Worm (Caenorhabditis elegans) whole organism, L3 larva: ENCODE measurements around the gene K07D4.5.

Experiments
- R02D3.7 ChIP-seq: fragments of 150-350 bp; optimal IDR thresholded peaks from 2 replicates; lab custom pipeline; 2014; ENCODE audit warnings: missing biosample characterization, missing genetic modification characterization
- ama-1 ChIP-seq: fragments of 150-350 bp; optimal IDR thresholded peaks from 2 replicates; lab custom pipeline; 2018
- daf-12 ChIP-seq: fragments of 150-350 bp; optimal IDR thresholded peaks from 2 replicates; lab custom pipeline; 2014; ENCODE audit warnings: missing biosample characterization, missing genetic modification reagents, missing genetic modification characterization
- egl-5 ChIP-seq: fragments of 150-350 bp; optimal IDR thresholded peaks from 2 replicates; lab custom pipeline; 2017; ENCODE audit warnings: missing biosample characterization, missing genetic modification reagents, missing genetic modification characterization, inconsistent platforms
- elt-1 ChIP-seq: fragments of 150-350 bp; optimal IDR thresholded peaks from 2 replicates; lab custom pipeline; 2014; ENCODE audit warnings: missing biosample characterization, missing genetic modification characterization
- elt-2 ChIP-seq: sonication (generic microtip); optimal IDR thresholded peaks from 2 replicates; lab custom pipeline; 2016; ENCODE audit warnings: missing genetic modification reagents, mild to moderate bottlenecking, missing genetic modification characterization, missing compliant biosample characterization
- eor-1 ChIP-seq, 2 experiments: fragments of 150-350 bp; optimal IDR thresholded peaks; 2 replicates each; lab custom pipeline; 2014 to 2018; ENCODE audit warnings: missing biosample characterization in 2 of 2, missing genetic modification characterization in 2 of 2
- fkh-10 ChIP-seq: sonication (generic microtip); optimal IDR thresholded peaks from 2 replicates; lab custom pipeline; 2017; ENCODE audit warnings: missing biosample characterization, missing genetic modification reagents, missing genetic modification characterization
- fkh-2 ChIP-seq: fragments of 150-350 bp; optimal IDR thresholded peaks from 2 replicates; lab custom pipeline; 2014; ENCODE audit warnings: missing biosample characterization, missing genetic modification reagents, missing genetic modification characterization
- fos-1 ChIP-seq: fragments of 150-350 bp; optimal IDR thresholded peaks from 2 replicates; lab custom pipeline; 2014; ENCODE audit warnings: missing biosample characterization, missing genetic modification characterization
- hmg-11 ChIP-seq: sonication (generic microtip); optimal IDR thresholded peaks from 2 replicates; lab custom pipeline; 2016; ENCODE audit warnings: missing genetic modification characterization, missing compliant biosample characterization
- lin-39 ChIP-seq: fragments of 150-350 bp; optimal IDR thresholded peaks from 2 replicates; lab custom pipeline; 2018; ENCODE audit warnings: missing biosample characterization, missing genetic modification reagents, missing genetic modification characterization
- lsy-12 ChIP-seq: sonication (generic microtip); optimal IDR thresholded peaks from 2 replicates; lab custom pipeline; 2016; ENCODE audit warnings: mild to moderate bottlenecking, missing genetic modification characterization, missing compliant biosample characterization
- mdl-1 ChIP-seq: fragments of 150-350 bp; optimal IDR thresholded peaks from 2 replicates; lab custom pipeline; 2014; ENCODE audit warnings: missing biosample characterization, missing genetic modification characterization
- mml-1 ChIP-seq: fragments of 150-350 bp; sonication (generic microtip); optimal IDR thresholded peaks from 3 replicates; lab custom pipeline; 2014; ENCODE audit warnings: missing biosample characterization, missing genetic modification characterization
- nfya-1 ChIP-seq: sonication (generic microtip); optimal IDR thresholded peaks from 2 replicates; lab custom pipeline; 2017; ENCODE audit warnings: missing genetic modification characterization, mild to moderate bottlenecking, missing compliant biosample characterization, antibody characterized with exemption, moderate library complexity; ENCODE audit not compliant: insufficient read depth
- nhr-12 ChIP-seq: fragments of 150-350 bp; optimal IDR thresholded peaks from 2 replicates; lab custom pipeline; 2014; ENCODE audit warnings: missing biosample characterization, missing genetic modification characterization
- nhr-237 ChIP-seq: fragments of 150-350 bp; optimal IDR thresholded peaks from 2 replicates; lab custom pipeline; 2014; ENCODE audit warnings: missing biosample characterization, missing genetic modification characterization
- nhr-25 ChIP-seq: sonication (generic microtip); optimal IDR thresholded peaks from 2 replicates; lab custom pipeline; 2017; ENCODE audit warnings: missing biosample characterization, missing genetic modification characterization
- nhr-43 ChIP-seq: sonication (generic microtip); optimal IDR thresholded peaks from 2 replicates; lab custom pipeline; 2016; ENCODE audit warnings: mild to moderate bottlenecking, missing genetic modification characterization, missing compliant biosample characterization; ENCODE audit not compliant: poor library complexity, severe bottlenecking
- nhr-67 ChIP-seq: fragments of 150-350 bp; optimal IDR thresholded peaks from 2 replicates; lab custom pipeline; 2014; ENCODE audit warnings: missing biosample characterization, missing genetic modification characterization
- pha-4 ChIP-seq: fragments of 150-350 bp; optimal IDR thresholded peaks from 2 replicates; lab custom pipeline; 2014; ENCODE audit warnings: missing biosample characterization, missing genetic modification reagents, missing genetic modification characterization
- pqm-1 ChIP-seq: fragments of 150-350 bp; optimal IDR thresholded peaks from 2 replicates; lab custom pipeline; 2017; ENCODE audit warnings: missing biosample characterization, missing genetic modification characterization, inconsistent platforms
- sea-2 ChIP-seq: fragments of 150-350 bp; sonication (generic microtip); optimal IDR thresholded peaks from 4 replicates; lab custom pipeline; 2014; ENCODE audit warnings: missing biosample characterization, missing genetic modification reagents, missing genetic modification characterization
- snpc-4 ChIP-seq: fragments of 150-350 bp; optimal IDR thresholded peaks from 2 replicates; lab custom pipeline; 2014; ENCODE audit warnings: missing biosample characterization, missing genetic modification characterization
- tbx-2 ChIP-seq: sonication (generic microtip); optimal IDR thresholded peaks from 2 replicates; lab custom pipeline; 2016; ENCODE audit warnings: mild to moderate bottlenecking, missing genetic modification characterization, missing compliant biosample characterization
- unc-39 ChIP-seq: sonication (generic microtip); optimal IDR thresholded peaks from 4 replicates; lab custom pipeline; 2017; ENCODE audit warnings: missing biosample characterization, missing genetic modification characterization
- unc-62 ChIP-seq: fragments of 150-350 bp; sonication (generic microtip); optimal IDR thresholded peaks from 4 replicates; lab custom pipeline; 2014; ENCODE audit warnings: missing biosample characterization, missing genetic modification reagents, missing genetic modification characterization
- zag-1 ChIP-seq: fragments of 150-350 bp; optimal IDR thresholded peaks from 2 replicates; lab custom pipeline; 2014; ENCODE audit warnings: missing biosample characterization, missing genetic modification characterization
- ztf-11 ChIP-seq: fragments of 150-350 bp; optimal IDR thresholded peaks from 2 replicates; lab custom pipeline; 2014; ENCODE audit warnings: missing biosample characterization, missing genetic modification characterization
- ztf-4 ChIP-seq: fragments of 150-350 bp; optimal IDR thresholded peaks from 2 replicates; lab custom pipeline; 2014; ENCODE audit warnings: missing biosample characterization, missing genetic modification characterization

K07D4.5 gene

DNA sequence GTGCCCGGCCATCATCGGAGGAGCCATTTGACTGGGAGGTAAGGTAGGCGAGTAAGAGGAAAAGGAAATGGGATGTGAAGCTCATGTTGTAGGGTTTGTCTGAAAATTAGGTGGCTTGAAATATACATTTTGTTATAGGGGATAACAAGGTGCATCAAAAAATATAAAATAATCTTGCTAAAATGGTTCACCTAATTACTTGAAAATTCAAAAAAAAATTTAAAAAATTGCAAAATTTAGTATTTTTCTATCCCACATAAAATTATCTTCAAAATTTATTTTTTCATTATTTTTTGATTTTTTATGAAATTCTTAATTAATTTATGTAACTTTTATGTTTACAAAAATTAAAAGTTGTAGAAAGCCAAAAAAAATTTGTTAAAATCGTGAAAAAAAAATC lies 6.7 kb downstream of the K07D4.5 start, which contains the start of gene K07D4.6:
Gene K07D4.6, minus strand, starts transcription at position 101 of the 400 bp plus-strand sequence.
- TF ChIP-seq ztf-4 (tag; lab: Kevin White, UChicago), result no peak
- TF ChIP-seq nhr-237 (tag; lab: Kevin White, UChicago), result no peak
- TF ChIP-seq sea-2 (GFP tag; lab: Kevin White, UChicago), result no peak
- TF ChIP-seq nhr-25 (tag; lab: Kevin White, UChicago), result no peak
- TF ChIP-seq tbx-2 (tag; lab: Kevin White, UChicago), result no peak
- no peak for TF ChIP-seq snpc-4
- no peak for TF ChIP-seq fkh-10
- TF ChIP-seq egl-5, result no peak

DNA sequence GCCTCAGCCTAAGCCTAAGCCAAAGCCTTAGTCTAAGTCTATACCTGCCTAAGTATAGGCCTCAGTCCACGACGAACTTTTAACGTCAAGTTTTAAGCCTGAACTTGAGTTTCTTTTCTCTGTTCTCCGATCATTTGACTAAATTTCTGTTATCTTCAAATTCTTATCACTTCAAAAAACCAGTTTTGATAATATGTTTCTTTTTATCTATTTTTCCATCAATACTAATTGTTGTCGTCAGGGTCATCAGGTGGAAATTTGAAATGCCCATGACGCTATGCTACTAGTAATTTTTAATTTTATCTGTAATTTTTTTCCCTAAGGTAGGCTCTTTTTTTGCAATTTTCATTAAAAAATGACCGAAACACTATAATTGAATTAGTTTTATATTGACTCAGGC lies 13.8 kb downstream of the K07D4.5 start:
- no peak for TF ChIP-seq eor-1 (tag; optimal IDR thresholded peaks at IDR 0.05; lab: Kevin White, UChicago)
- TF ChIP-seq elt-2, result peak; percentile 29
- no peak for TF ChIP-seq mml-1 (tag; lab: Kevin White, UChicago)
- TF ChIP-seq daf-12, result no peak

DNA sequence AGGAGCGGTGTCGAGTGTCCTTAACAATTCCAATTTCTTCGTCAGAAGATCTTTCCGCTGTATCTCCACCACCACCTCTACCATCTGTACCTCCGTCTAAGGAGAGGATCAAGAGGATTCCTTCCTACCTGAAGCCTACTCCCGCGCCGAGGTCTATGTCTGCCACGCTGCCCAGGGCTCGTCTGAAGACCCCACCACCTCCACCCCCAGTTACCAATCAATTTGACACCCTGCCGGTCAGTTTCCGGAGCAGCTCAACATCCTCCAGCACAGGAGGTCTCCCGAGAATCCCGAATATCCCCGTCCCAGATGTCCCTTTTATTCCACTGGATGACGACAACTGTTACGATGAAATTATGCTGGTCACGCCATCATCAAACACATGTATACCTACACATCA lies 17.4 kb downstream of the K07D4.5 start:
- TF ChIP-seq tbx-2 (tag; lab: Kevin White, UChicago) (no peak), fos-1 (tag; lab: Kevin White, UChicago) (no peak), hmg-11 (tag; lab: Kevin White, UChicago) (no peak), mdl-1 (tag; lab: Kevin White, UChicago) (no peak), nfya-1 (tag; lab: Kevin White, UChicago) (no peak)
- TF ChIP-seq, all 47 proteins: peak for 0

DNA sequence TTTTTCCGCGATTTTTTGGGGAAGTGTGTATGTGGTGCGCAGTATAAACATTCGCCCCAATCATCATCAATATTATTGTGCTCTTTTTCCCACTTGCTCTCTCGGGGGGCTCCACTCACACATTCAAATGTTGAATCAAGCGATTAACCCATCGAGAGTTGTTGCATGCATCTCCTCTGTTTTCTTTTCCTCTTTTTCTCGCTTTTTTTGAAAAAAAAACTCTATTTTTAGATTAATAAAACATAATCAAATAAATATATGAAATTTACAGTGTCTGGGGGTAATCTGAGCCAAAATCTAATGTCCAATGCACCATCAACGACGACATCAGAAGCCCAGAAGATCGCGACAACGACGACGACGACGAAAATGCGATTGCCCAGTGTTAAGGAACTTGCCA lies 20.7 kb downstream of the K07D4.5 start, which contains the start of gene ephx-1:
Gene ephx-1, plus strand, starts transcription at position 301 of the 400 bp plus-strand sequence.
- TF ChIP-seq pha-4 (tag; lab: Kevin White, UChicago), result peak; percentile 19
- no peak for TF ChIP-seq nhr-67

DNA sequence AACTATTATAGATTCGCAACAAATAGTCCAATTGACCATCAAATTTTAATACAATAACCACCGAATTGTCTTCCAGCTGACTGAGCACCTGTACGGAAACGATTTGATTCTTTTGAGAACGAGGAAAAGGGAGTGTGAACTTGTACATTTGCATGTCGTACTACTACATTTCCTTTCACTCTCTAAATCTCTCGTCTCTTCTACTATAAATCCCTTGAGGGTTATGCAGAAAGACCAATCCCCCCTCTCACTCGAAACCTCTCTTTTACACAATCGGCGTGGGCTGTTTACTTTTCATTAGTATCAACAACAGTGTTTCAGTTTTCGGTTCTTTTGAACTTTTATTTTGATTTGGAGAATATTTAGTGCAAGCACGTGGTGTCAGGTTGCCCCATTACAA lies 23.2 kb downstream of the K07D4.5 start:
- TF ChIP-seq mml-1 (tag; lab: Kevin White, UChicago), result no peak
- TF ChIP-seq nhr-12 (tag; lab: Kevin White, UChicago), result no peak
- TF ChIP-seq lin-39 (tag; lab: Kevin White, UChicago), result no peak
- TF ChIP-seq mdl-1 (tag; lab: Kevin White, UChicago), result no peak
- TF ChIP-seq hmg-11 (tag; lab: Kevin White, UChicago), result no peak
- no peak for TF ChIP-seq unc-62 (GFP tag; lab: Kevin White, UChicago)

DNA sequence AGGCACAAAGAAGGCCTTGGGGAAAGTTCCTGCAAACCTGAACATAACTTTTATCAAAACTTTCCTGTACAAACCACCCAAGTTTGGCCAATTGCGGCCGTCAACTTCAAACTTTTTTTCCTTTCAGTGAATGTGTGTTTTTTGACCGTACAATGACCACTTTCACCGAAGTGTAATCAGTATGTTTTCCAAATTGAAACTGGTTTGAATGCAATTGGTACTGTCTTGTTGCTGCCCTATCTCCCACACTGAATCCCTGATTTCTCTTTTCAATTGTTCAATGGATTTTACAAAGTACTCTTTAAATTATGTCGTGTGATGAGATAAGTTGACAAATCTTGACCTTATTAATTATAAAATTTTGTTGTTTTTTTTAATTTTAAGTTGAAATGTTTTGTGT lies 24.9 kb downstream of the K07D4.5 start:
- TF ChIP-seq lsy-12 (tag; lab: Kevin White, UChicago) (no peak), zag-1 (tag; lab: Kevin White, UChicago) (no peak), lin-39 (tag; lab: Kevin White, UChicago) (no peak), R02D3.7 (tag; lab: Kevin White, UChicago) (no peak), unc-39 (tag; lab: Kevin White, UChicago) (no peak), nhr-237 (tag; lab: Kevin White, UChicago) (no peak), ama-1 (lab: Kevin White, UChicago) (no peak), mml-1 (tag; lab: Kevin White, UChicago) (no peak), mdl-1 (tag; lab: Kevin White, UChicago) (no peak), elt-1 (no peak), ztf-11 (tag; lab: Kevin White, UChicago) (no peak), fkh-2 (tag; lab: Kevin White, UChicago) (no peak), pqm-1 (tag; lab: Kevin White, UChicago) (no peak)

DNA sequence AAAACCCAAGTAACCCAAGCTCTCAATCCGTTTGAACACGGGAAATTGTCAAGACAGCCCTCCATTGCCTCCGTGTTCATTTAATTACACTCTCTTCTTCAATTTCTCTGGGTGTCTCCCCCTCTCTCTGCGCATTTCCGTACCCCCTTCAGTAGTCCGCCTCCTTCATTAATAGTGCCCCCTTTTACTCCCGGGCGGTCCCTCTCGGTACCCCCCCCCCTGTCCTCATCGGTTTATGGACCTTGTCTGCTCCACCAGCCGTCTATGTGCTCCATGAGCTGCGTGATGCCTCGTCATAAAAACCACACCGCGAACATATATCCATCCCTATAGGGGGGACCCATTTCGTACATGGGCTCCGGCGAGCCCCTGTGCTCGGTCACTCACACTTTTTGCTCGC lies 25.8 kb downstream of the K07D4.5 start:
- TF ChIP-seq lin-39 (tag; lab: Kevin White, UChicago) (peak; percentile 34), nhr-43 (tag; lab: Kevin White, UChicago) (no peak)
